Worm (Caenorhabditis elegans): ENCODE data around the gene spe-39.

ce11 chrV:6796264-6796663 is 11.0 kb downstream of the spe-39 start:
- TF ChIP-seq jun-1 (tag; optimal IDR thresholded peaks at IDR 0.05) (no peak), daf-16 (GFP tag; optimal IDR thresholded peaks at IDR 0.05) (no peak), daf-16 (tag; optimal IDR thresholded peaks at IDR 0.05) (no peak), lin-29 (GFP tag; IDR thresholded peaks at IDR 0.05) (no peak), T26A8.4 (GFP tag; IDR thresholded peaks at IDR 0.05) (no peak), skn-1 (tag; optimal IDR thresholded peaks at IDR 0.05) (no peak), ZK337.2 (GFP tag; IDR thresholded peaks at IDR 0.05) (no peak), nhr-28 (tag; optimal IDR thresholded peaks at IDR 0.05) (no peak), egl-27 (tag; optimal IDR thresholded peaks at IDR 0.05) (no peak), ZK546.5 (tag; optimal IDR thresholded peaks at IDR 0.05) (no peak), hmg-1.1 (GFP tag; IDR thresholded peaks at IDR 0.05) (no peak), ceh-20 (GFP tag; IDR thresholded peaks at IDR 0.05) (no peak)

All from whole organism, L4 larva.